Worm (Caenorhabditis elegans) whole organism, late embryonic: ENCODE data around the gene Y32F6A.4.
A peak's percentile ranks its signal among the peaks of the same experiment; 100 is the strongest.

Experiments used
- C08G9.2 ChIP-seq: sonication (generic microtip); optimal IDR thresholded peaks from 2 replicates; lab custom pipeline; 2016; ENCODE audit warnings: mild to moderate bottlenecking, missing genetic modification characterization, moderate library complexity, missing compliant biosample characterization
- C38D4.7 ChIP-seq: fragments of 200-800 bp; sonication (Bioruptor generic); optimal IDR thresholded peaks from 2 replicates; lab custom pipeline; 2018; ENCODE audit warnings: mild to moderate bottlenecking, missing genetic modification characterization, moderate library complexity, missing compliant biosample characterization
- F13H6.1 ChIP-seq: sonication (generic microtip); optimal IDR thresholded peaks from 2 replicates; lab custom pipeline; 2016; ENCODE audit warnings: missing genetic modification characterization, missing compliant biosample characterization
- T23F11.4 ChIP-seq: fragments of 200-800 bp; sonication (Bioruptor generic); optimal IDR thresholded peaks from 2 replicates; lab custom pipeline; 2018; ENCODE audit warnings: mild to moderate bottlenecking, missing genetic modification characterization, missing compliant biosample characterization
- Y22D7AL.16 ChIP-seq: sonication (generic microtip); optimal IDR thresholded peaks from 2 replicates; lab custom pipeline; 2016; ENCODE audit warnings: missing genetic modification characterization, missing compliant biosample characterization
- ama-1 ChIP-seq: fragments of 150-350 bp; optimal IDR thresholded peaks from 2 replicates; lab custom pipeline; 2014
- ceh-14 ChIP-seq: sonication (generic microtip); optimal IDR thresholded peaks from 2 replicates; lab custom pipeline; 2016; ENCODE audit warnings: missing genotype, missing genetic modification characterization, missing compliant biosample characterization
- ceh-18 ChIP-seq: sonication (generic microtip); optimal IDR thresholded peaks from 2 replicates; lab custom pipeline; 2016; ENCODE audit warnings: missing genetic modification characterization, missing compliant biosample characterization
- ceh-2 ChIP-seq: sonication (generic microtip); optimal IDR thresholded peaks from 2 replicates; lab custom pipeline; 2016; ENCODE audit warnings: missing genotype, missing genetic modification characterization, missing compliant biosample characterization
- ceh-22 ChIP-seq: sonication (generic microtip); optimal IDR thresholded peaks from 2 replicates; lab custom pipeline; 2017; ENCODE audit warnings: missing biosample characterization, missing genetic modification characterization
- ceh-30 ChIP-seq: fragments of 150-350 bp; optimal IDR thresholded peaks from 2 replicates; lab custom pipeline; 2014; ENCODE audit warnings: missing biosample characterization, missing genetic modification characterization
- ceh-31 ChIP-seq: sonication (generic microtip); optimal IDR thresholded peaks from 2 replicates; lab custom pipeline; 2016; ENCODE audit warnings: missing genetic modification characterization, missing compliant biosample characterization
- ceh-34 ChIP-seq: sonication (generic microtip); optimal IDR thresholded peaks from 2 replicates; lab custom pipeline; 2016; ENCODE audit warnings: mild to moderate bottlenecking, missing genetic modification characterization, missing compliant biosample characterization
- ceh-45 ChIP-seq: fragments of 200-800 bp; sonication (Bioruptor generic); IDR thresholded peaks from 2 replicates; pipeline ENCODE4 v1.3.6; 2022; ENCODE audit warnings: missing genetic modification reagents, missing genetic modification characterization, missing compliant biosample characterization
- ceh-48 ChIP-seq: sonication (generic microtip); optimal IDR thresholded peaks from 2 replicates; lab custom pipeline; 2016; ENCODE audit warnings: missing genetic modification characterization, inconsistent platforms, missing compliant biosample characterization
- ceh-6 ChIP-seq: fragments of 200-800 bp; sonication (Bioruptor generic); optimal IDR thresholded peaks from 2 replicates; lab custom pipeline; 2018; ENCODE audit warnings: mild to moderate bottlenecking, missing genetic modification characterization, missing compliant biosample characterization
- dmd-4 ChIP-seq: sonication (generic microtip); optimal IDR thresholded peaks from 2 replicates; lab custom pipeline; 2016; ENCODE audit warnings: borderline replicate concordance, missing genetic modification characterization, missing compliant biosample characterization
- dve-1 ChIP-seq: sonication (generic microtip); optimal IDR thresholded peaks from 2 replicates; lab custom pipeline; 2017; ENCODE audit warnings: antibody characterized with exemption, mild to moderate bottlenecking, missing genetic modification characterization, missing compliant biosample characterization
- elt-2 ChIP-seq: sonication (generic microtip); optimal IDR thresholded peaks from 2 replicates; lab custom pipeline; 2016; ENCODE audit warnings: missing genetic modification reagents, missing genetic modification characterization, missing compliant biosample characterization
- ets-4 ChIP-seq: sonication (generic microtip); optimal IDR thresholded peaks from 2 replicates; lab custom pipeline; 2016; ENCODE audit warnings: missing genetic modification characterization, missing compliant biosample characterization
- fkh-10 ChIP-seq: fragments of 150-350 bp; optimal IDR thresholded peaks from 2 replicates; lab custom pipeline; 2014; ENCODE audit warnings: missing biosample characterization, missing genetic modification reagents, missing genetic modification characterization
- fkh-6 ChIP-seq: sonication (generic microtip); optimal IDR thresholded peaks from 2 replicates; lab custom pipeline; 2016; ENCODE audit warnings: missing genetic modification characterization, missing compliant biosample characterization
- gmeb-2 ChIP-seq: sonication (generic microtip); optimal IDR thresholded peaks from 2 replicates; lab custom pipeline; 2016; ENCODE audit warnings: missing genetic modification characterization, inconsistent platforms, missing compliant biosample characterization
- hlh-13 ChIP-seq: fragments of 200-800 bp; sonication (Bioruptor generic); optimal IDR thresholded peaks from 2 replicates; lab custom pipeline; 2018; ENCODE audit warnings: mild to moderate bottlenecking, missing genetic modification characterization, missing compliant biosample characterization
- hlh-30 ChIP-seq: sonication (generic microtip); optimal IDR thresholded peaks from 2 replicates; lab custom pipeline; 2017; ENCODE audit warnings: antibody characterized with exemption, missing genetic modification characterization, missing compliant biosample characterization; ENCODE audit not compliant: insufficient read depth
- hlh-6 ChIP-seq: sonication (generic microtip); optimal IDR thresholded peaks from 2 replicates; lab custom pipeline; 2016; ENCODE audit warnings: missing genotype, missing genetic modification characterization, missing compliant biosample characterization
- lim-6 ChIP-seq: sonication (generic microtip); optimal IDR thresholded peaks from 2 replicates; lab custom pipeline; 2016; ENCODE audit warnings: missing genetic modification characterization, missing compliant biosample characterization
- lin-11 ChIP-seq: fragments of 200-800 bp; sonication (Bioruptor generic); optimal IDR thresholded peaks from 2 replicates; lab custom pipeline; 2018; ENCODE audit warnings: mild to moderate bottlenecking, missing genetic modification characterization, missing compliant biosample characterization
- nfya-1 ChIP-seq: sonication (generic microtip); optimal IDR thresholded peaks from 2 replicates; lab custom pipeline; 2017; ENCODE audit warnings: missing genetic modification characterization, mild to moderate bottlenecking, missing compliant biosample characterization, antibody characterized with exemption, moderate library complexity
- nhr-11 ChIP-seq: fragments of 150-350 bp; optimal IDR thresholded peaks from 2 replicates; lab custom pipeline; 2014; ENCODE audit warnings: missing biosample characterization, missing genetic modification characterization
- nhr-232 ChIP-seq: sonication (generic microtip); optimal IDR thresholded peaks from 2 replicates; lab custom pipeline; 2016; ENCODE audit warnings: missing genetic modification characterization, missing compliant biosample characterization
- npax-4 ChIP-seq: sonication (generic microtip); optimal IDR thresholded peaks from 2 replicates; lab custom pipeline; 2016; ENCODE audit warnings: missing genetic modification characterization, missing compliant biosample characterization
- pax-1 ChIP-seq: fragments of 150-350 bp; optimal IDR thresholded peaks from 2 replicates; lab custom pipeline; 2014; ENCODE audit warnings: missing biosample characterization, missing genetic modification characterization
- pqm-1 ChIP-seq: sonication (generic microtip); optimal IDR thresholded peaks from 2 replicates; lab custom pipeline; 2016; ENCODE audit warnings: missing genetic modification characterization, missing compliant biosample characterization
- pros-1 ChIP-seq: fragments of 150-350 bp; optimal IDR thresholded peaks from 2 replicates; lab custom pipeline; 2014; ENCODE audit warnings: missing biosample characterization, missing genetic modification reagents, missing genetic modification characterization
- ref-2 ChIP-seq: sonication (generic microtip); optimal IDR thresholded peaks from 2 replicates; lab custom pipeline; 2016; ENCODE audit warnings: missing genetic modification characterization, missing compliant biosample characterization
- rnt-1 ChIP-seq: sonication (generic microtip); optimal IDR thresholded peaks from 2 replicates; lab custom pipeline; 2016; ENCODE audit warnings: missing genetic modification characterization, missing compliant biosample characterization
- sdc-2 ChIP-seq: sonication (generic microtip); optimal IDR thresholded peaks from 2 replicates; lab custom pipeline; 2016; ENCODE audit warnings: missing genotype, missing genetic modification characterization, missing compliant biosample characterization
- sox-2 ChIP-seq: fragments of 200-800 bp; sonication (Bioruptor generic); IDR thresholded peaks from 2 replicates; pipeline ENCODE4 v1.3.6; 2022; ENCODE audit warnings: missing genetic modification reagents, missing genetic modification characterization, missing compliant biosample characterization
- tbx-2 ChIP-seq: sonication (generic microtip); optimal IDR thresholded peaks from 2 replicates; lab custom pipeline; 2016; ENCODE audit warnings: missing genetic modification characterization, missing compliant biosample characterization
- tbx-7 ChIP-seq: sonication (generic microtip); optimal IDR thresholded peaks from 2 replicates; lab custom pipeline; 2016; ENCODE audit warnings: missing genotype, missing genetic modification characterization, missing compliant biosample characterization
- unc-42 ChIP-seq: sonication (generic microtip); optimal IDR thresholded peaks from 2 replicates; lab custom pipeline; 2016; ENCODE audit warnings: missing genotype, missing genetic modification characterization, missing compliant biosample characterization
- unc-55 ChIP-seq: sonication (generic microtip); optimal IDR thresholded peaks from 2 replicates; lab custom pipeline; 2017; ENCODE audit warnings: missing biosample characterization, missing genetic modification reagents, missing genetic modification characterization
- unc-86 ChIP-seq: sonication (generic microtip); optimal IDR thresholded peaks from 2 replicates; lab custom pipeline; 2016; ENCODE audit warnings: missing genetic modification characterization, missing compliant biosample characterization
- ztf-16 ChIP-seq: sonication (generic microtip); optimal IDR thresholded peaks from 2 replicates; lab custom pipeline; 2017; ENCODE audit warnings: missing genetic modification characterization, missing compliant biosample characterization

Gene Y32F6A.4

ce11 chrV:10467104-10467503 is 33.2 kb upstream of the Y32F6A.4 start:
- TF ChIP-seq ceh-30 (tag; lab: Kevin White, UChicago): no peak
- TF ChIP-seq fkh-10 (GFP tag; lab: Kevin White, UChicago): no peak
- TF ChIP-seq fkh-6: no peak
- no peak for TF ChIP-seq hlh-13 (GFP tag; lab: Kevin White, UChicago)
- TF ChIP-seq hlh-6 (tag; lab: Kevin White, UChicago): no peak

ce11 chrV:10466607-10467092 is 32.8 kb upstream of the Y32F6A.4 start:
- TF ChIP-seq dmd-4 (no peak), ceh-45 (no peak), C38D4.7 (no peak), ceh-48 (tag; lab: Kevin White, UChicago) (no peak), sdc-2 (tag; lab: Kevin White, UChicago) (peak; percentile 63), ceh-30 (tag; lab: Kevin White, UChicago) (peak; percentile 45), nfya-1 (tag; lab: Kevin White, UChicago) (peak; percentile 96), ceh-18 (tag; lab: Kevin White, UChicago) (peak; percentile 95), unc-55 (GFP tag; lab: Kevin White, UChicago) (peak; percentile 83), ceh-31 (tag; lab: Kevin White, UChicago) (peak; percentile 95), unc-86 (tag; lab: Kevin White, UChicago) (no peak), Y22D7AL.16 (tag; lab: Kevin White, UChicago) (no peak), pros-1 (tag; lab: Kevin White, UChicago) (peak; percentile 83), ceh-22 (tag; lab: Kevin White, UChicago) (peak; percentile 12), nhr-232 (tag; lab: Kevin White, UChicago) (no peak), fkh-6 (peak; percentile 46), pax-1 (tag; lab: Kevin White, UChicago) (peak; percentile 88), ceh-2 (tag; lab: Kevin White, UChicago) (peak; percentile 41), ceh-14 (peak; percentile 50), ref-2 (tag; lab: Kevin White, UChicago) (peak; percentile 91), ets-4 (tag; lab: Kevin White, UChicago) (peak; percentile 64), ztf-16 (tag; lab: Kevin White, UChicago) (peak; percentile 58), lim-6 (tag; lab: Kevin White, UChicago) (peak; percentile 41), npax-4 (tag; lab: Kevin White, UChicago) (no peak), dve-1 (peak; percentile 89), lin-11 (no peak), ceh-34 (tag; lab: Kevin White, UChicago) (peak; percentile 80), unc-42 (tag; lab: Kevin White, UChicago) (peak; percentile 92), sox-2 (peak; percentile 8; the same call in 1 of the 2 replicates), hlh-13 (GFP tag; lab: Kevin White, UChicago) (no peak), pqm-1 (tag; lab: Kevin White, UChicago) (no peak), nhr-11 (tag; lab: Kevin White, UChicago) (no peak), gmeb-2 (tag; lab: Kevin White, UChicago) (no peak), T23F11.4 (GFP tag; lab: Kevin White, UChicago) (peak; percentile 2), C08G9.2 (tag; lab: Kevin White, UChicago) (peak; percentile 35), F13H6.1 (peak; percentile 65), hlh-30 (peak; percentile 95), elt-2 (peak; percentile 61), ceh-6 (no peak), ama-1 (no peak), tbx-7 (tag; lab: Kevin White, UChicago) (peak; percentile 19), tbx-2 (tag; lab: Kevin White, UChicago) (peak; percentile 91), rnt-1 (tag; lab: Kevin White, UChicago) (peak; percentile 80)
